Worm (Caenorhabditis elegans): Measurements from ENCODE around the gene ifc-1.

Gene ifc-1

DNA sequence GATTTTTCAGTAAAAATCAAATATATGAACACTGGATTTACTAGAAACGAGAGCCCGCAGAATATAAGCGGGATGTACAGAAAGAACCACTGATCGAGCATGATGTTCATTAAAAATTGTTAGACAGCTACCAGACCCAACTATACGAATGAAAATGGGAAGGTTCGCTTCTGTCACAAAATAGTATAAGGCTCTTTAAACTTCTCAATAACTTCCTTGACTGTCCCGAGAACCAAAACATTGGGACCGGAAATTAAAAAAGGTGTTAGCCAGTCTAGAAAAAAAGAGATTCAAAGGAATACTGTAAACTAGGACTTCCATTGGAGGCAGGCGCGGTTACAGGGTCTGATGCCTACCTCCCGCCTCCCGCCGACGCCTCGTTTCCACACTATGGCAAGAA, 23.4 kb upstream of the ifc-1 start, which contains the start of gene srj-55:
Gene srj-55, minus strand, starts transcription at position 101 of the 400 bp plus-strand sequence.
- TF ChIP-seq mdl-1 (tag; optimal IDR thresholded peaks at IDR 0.05) = no peak
- TF ChIP-seq ztf-11 (tag; optimal IDR thresholded peaks at IDR 0.05) = no peak
- TF ChIP-seq Y55F3AM.14 (GFP tag; optimal IDR thresholded peaks at IDR 0.05) = no peak
- TF ChIP-seq gmeb-1 (tag; optimal IDR thresholded peaks at IDR 0.05) = no peak
- TF ChIP-seq ztf-4 (tag; optimal IDR thresholded peaks at IDR 0.05) = no peak
- TF ChIP-seq unc-62 (GFP tag; optimal IDR thresholded peaks at IDR 0.05) = no peak
- no peak for TF ChIP-seq lsy-2 (tag; optimal IDR thresholded peaks at IDR 0.05)
- no peak for TF ChIP-seq mbf-1 (tag; optimal IDR thresholded peaks at IDR 0.05)
- no peak for TF ChIP-seq blmp-1 (tag; optimal IDR thresholded peaks at IDR 0.05; ENCODE audit: insufficient read depth)
- TF ChIP-seq alr-1 (tag; optimal IDR thresholded peaks at IDR 0.05) = no peak
- TF ChIP-seq unc-55 (GFP tag; optimal IDR thresholded peaks at IDR 0.05) = no peak
- no peak for TF ChIP-seq nhr-6 (tag; optimal IDR thresholded peaks at IDR 0.05)
- no peak for TF ChIP-seq ceh-16 (tag; optimal IDR thresholded peaks at IDR 0.05)
- no peak for TF ChIP-seq elt-3 (tag; optimal IDR thresholded peaks at IDR 0.05)
- no peak for TF ChIP-seq egl-27 (tag; optimal IDR thresholded peaks at IDR 0.05)
- no peak for TF ChIP-seq sma-3 (GFP tag; optimal IDR thresholded peaks at IDR 0.05)
- no peak for TF ChIP-seq lin-11 (tag; optimal IDR thresholded peaks at IDR 0.05)
- no peak for TF ChIP-seq sem-4 (tag; optimal IDR thresholded peaks at IDR 0.05)
- TF ChIP-seq snpc-4 (tag; optimal IDR thresholded peaks at IDR 0.05) = no peak
- no peak for TF ChIP-seq nhr-10 (tag; optimal IDR thresholded peaks at IDR 0.05)

DNA sequence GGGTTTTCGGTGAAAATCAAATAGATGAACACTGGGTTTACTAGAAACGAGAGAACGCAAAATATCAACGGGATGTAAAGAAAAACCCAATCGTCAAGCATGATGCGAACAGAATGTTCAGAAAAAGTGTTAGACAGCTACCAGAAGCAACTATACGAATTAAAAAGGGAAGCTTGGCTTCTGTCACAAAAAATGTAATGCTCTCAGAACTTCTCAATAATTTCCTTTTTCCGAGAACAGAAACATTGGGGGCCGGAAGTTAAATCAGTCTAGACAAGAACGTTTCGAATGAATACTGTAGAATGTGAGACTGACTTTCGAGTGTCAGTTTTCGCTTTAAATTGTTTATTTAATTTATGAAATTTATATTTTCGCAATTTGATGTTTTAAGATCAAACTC, 21.5 kb upstream of the ifc-1 start, which contains the start of gene srj-54:
Gene srj-54, minus strand, starts transcription at position 101 of the 400 bp plus-strand sequence.
- no peak for TF ChIP-seq lsy-2 (tag; optimal IDR thresholded peaks at IDR 0.05)
- TF ChIP-seq nhr-10 (tag; optimal IDR thresholded peaks at IDR 0.05) = no peak
- TF ChIP-seq lin-39 (tag; optimal IDR thresholded peaks at IDR 0.05) = no peak
- no peak for TF ChIP-seq nhr-25 (tag; optimal IDR thresholded peaks at IDR 0.05)
- no peak for TF ChIP-seq nhr-77 (tag; optimal IDR thresholded peaks at IDR 0.05)
- TF ChIP-seq mdl-1 (tag; optimal IDR thresholded peaks at IDR 0.05) = no peak
- TF ChIP-seq ztf-11 (tag; optimal IDR thresholded peaks at IDR 0.05) = no peak
- TF ChIP-seq dmd-4 (tag; optimal IDR thresholded peaks at IDR 0.05) = no peak
- no peak for TF ChIP-seq Y55F3AM.14 (GFP tag; optimal IDR thresholded peaks at IDR 0.05)

DNA sequence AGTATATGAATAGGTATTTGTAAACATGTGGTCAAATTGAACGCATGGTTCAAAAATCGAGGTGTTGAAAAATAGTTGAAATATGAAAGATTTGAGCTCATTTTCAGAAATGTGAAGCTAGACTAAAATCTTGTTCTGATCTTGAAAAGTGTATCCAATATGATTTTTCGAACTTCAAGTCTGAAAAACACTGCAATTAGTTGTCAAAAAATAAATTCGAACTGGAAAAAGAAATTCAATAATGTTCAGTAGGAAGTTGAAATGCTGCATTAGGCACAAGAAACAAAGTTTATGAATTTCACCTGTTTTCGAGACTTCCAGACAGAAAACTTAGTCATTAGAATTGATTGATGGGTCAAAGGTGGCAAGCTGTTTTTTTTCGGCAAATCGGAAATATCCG, 19.7 kb upstream of the ifc-1 start, which contains the start of gene srh-270:
Gene srh-270, minus strand, starts transcription at position 101 of the 400 bp plus-strand sequence.
- TF ChIP-seq crh-2 (tag; optimal IDR thresholded peaks at IDR 0.05) (no peak), nhr-21 (tag; optimal IDR thresholded peaks at IDR 0.05) (no peak), ceh-82 (tag; optimal IDR thresholded peaks at IDR 0.05) (no peak), F13H6.1 (tag; optimal IDR thresholded peaks at IDR 0.05) (no peak), nhr-10 (tag; optimal IDR thresholded peaks at IDR 0.05) (no peak), fos-1 (tag; optimal IDR thresholded peaks at IDR 0.05) (no peak), mab-5 (tag; optimal IDR thresholded peaks at IDR 0.05) (no peak), ztf-4 (tag; optimal IDR thresholded peaks at IDR 0.05) (no peak)

DNA sequence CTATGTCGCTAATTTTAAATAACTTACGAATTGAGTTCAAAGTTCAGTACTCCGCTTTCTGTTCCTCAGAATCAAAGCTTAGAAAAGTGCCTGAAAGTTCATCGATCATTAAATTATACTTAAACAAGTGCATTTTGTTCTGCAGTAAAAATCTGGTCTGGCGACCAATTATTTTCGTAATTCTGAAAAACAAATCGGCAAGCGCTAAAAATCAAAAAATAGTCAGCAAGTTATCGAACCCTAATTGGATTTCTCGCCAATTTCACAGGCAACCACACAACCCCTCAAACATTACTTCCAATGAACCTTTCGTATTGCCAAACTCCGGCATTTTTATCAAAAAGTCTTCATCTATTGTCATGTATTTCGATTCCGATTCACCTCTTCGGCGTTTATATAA, 18.2 kb upstream of the ifc-1 start, which contains the start of gene srh-272:
Gene srh-272, plus strand, starts transcription at position 301 of the 400 bp plus-strand sequence.
- TF ChIP-seq elt-3 (tag; optimal IDR thresholded peaks at IDR 0.05) (no peak), egl-27 (tag; optimal IDR thresholded peaks at IDR 0.05) (no peak), ztf-11 (tag; optimal IDR thresholded peaks at IDR 0.05) (no peak), ama-1 (optimal IDR thresholded peaks at IDR 0.05) (no peak), C34F6.9 (tag; optimal IDR thresholded peaks at IDR 0.05) (no peak), unc-62 (GFP tag; optimal IDR thresholded peaks at IDR 0.05) (no peak), Y55F3AM.14 (GFP tag; optimal IDR thresholded peaks at IDR 0.05) (no peak), sem-4 (tag; optimal IDR thresholded peaks at IDR 0.05) (no peak), dmd-4 (tag; optimal IDR thresholded peaks at IDR 0.05) (no peak), lin-13 (GFP tag; optimal IDR thresholded peaks at IDR 0.05) (no peak)

DNA sequence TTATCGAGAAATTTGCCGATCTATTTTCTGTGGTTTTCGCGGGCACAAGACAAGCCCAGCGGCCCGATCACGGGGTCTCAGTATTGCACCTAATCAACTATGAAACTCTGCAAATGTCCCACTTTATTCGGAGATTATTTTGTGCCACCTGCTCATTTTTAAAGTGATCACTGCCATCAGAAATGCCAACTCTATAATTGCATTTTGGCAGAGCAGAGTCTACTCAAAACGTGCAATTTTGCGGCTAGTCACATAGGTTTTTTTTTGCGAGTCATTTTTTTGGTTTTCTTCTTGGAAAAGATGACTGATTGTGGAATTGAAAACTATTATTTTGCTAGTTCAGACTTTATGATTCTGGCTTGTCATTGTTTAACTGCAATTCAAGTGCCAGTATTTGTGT, 16.3 kb upstream of the ifc-1 start, which contains the start of gene srh-240:
Gene srh-240, plus strand, starts transcription at position 301 of the 400 bp plus-strand sequence.
- TF ChIP-seq unc-55 (GFP tag; optimal IDR thresholded peaks at IDR 0.05) = no peak
- no peak for TF ChIP-seq crh-2 (tag; optimal IDR thresholded peaks at IDR 0.05)
- TF ChIP-seq sma-3 (GFP tag; optimal IDR thresholded peaks at IDR 0.05) = no peak
- no peak for TF ChIP-seq zag-1 (tag; optimal IDR thresholded peaks at IDR 0.05)
- no peak for TF ChIP-seq mdl-1 (tag; optimal IDR thresholded peaks at IDR 0.05)
- TF ChIP-seq snpc-4 (tag; optimal IDR thresholded peaks at IDR 0.05) = no peak
